Fruit fly (Drosophila melanogaster) whole organism, prepupa: Measurements from ENCODE around the gene CG4691.

Experiments
- CG10669 ChIP-seq: fragments of 200-800 bp; sonication (Bioruptor generic); optimal IDR thresholded peaks from 3 replicates; lab custom pipeline; 2018; ENCODE audit warnings: missing biosample characterization, mild to moderate bottlenecking, missing genetic modification characterization, moderate library complexity
- CG16779 ChIP-seq: fragments of 200-800 bp; sonication (Bioruptor generic); optimal IDR thresholded peaks from 3 replicates; lab custom pipeline; 2017; ENCODE audit warnings: missing biosample characterization, mild to moderate bottlenecking, missing genetic modification characterization
- achi ChIP-seq: fragments of 200-800 bp; sonication (Bioruptor generic); optimal IDR thresholded peaks from 3 replicates; lab custom pipeline; 2016; ENCODE audit warnings: missing biosample characterization, missing genetic modification characterization

DNA sequence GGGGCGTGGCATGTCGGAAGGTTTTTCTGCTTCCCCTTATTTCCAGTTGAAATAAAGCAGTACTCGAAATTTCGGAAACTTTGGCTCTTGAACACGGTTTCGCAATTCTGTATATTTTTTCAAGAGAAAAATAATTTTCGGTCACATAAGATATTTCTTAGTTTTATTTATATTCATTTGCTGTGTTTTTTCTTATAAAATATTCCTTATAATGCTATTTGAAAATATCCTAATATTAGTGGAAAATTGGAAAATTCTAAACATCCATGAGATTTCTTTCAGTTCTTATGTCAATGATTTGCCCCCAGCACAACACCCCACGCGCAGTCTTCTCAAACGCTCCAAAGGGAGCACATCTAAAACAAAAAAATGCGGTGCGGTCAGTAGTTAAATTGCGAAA is at the start of gene CG4691:
- no peak for TF ChIP-seq CG10669 (GFP tag; lab: Kevin White, UChicago)
- TF ChIP-seq achi (GFP tag; lab: Kevin White, UChicago): no peak
- no peak for TF ChIP-seq CG16779 (tag; lab: Kevin White, UChicago)
